Worm (Caenorhabditis elegans): ENCODE measurements around the gene T16G1.6.

DNA sequence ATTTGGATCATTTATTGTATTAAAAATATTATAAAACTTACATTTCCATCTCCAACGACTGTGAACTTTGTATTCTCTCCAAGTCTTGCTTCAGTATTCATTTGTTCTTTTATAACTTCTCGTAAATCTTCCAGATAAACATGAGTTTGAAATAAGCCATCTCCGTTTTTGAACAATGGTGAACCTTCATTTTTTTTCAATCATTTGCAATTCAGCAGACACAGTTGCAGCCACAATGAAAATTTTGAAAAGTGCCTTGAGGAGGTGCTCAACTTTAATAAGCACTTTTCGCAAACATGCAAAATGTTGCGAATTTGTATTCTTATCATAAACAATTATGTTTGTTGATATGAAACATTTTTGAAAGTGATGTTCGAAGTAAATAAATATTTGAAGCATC lies 7.3 kb upstream of the T16G1.6 start, which contains the start of gene T16G1.3:
- TF ChIP-seq madf-9 (GFP tag; conservative IDR thresholded peaks at IDR 0.05): no peak
- TF ChIP-seq lsy-2 (tag; optimal IDR thresholded peaks at IDR 0.05): no peak
- TF ChIP-seq lin-39 (tag; optimal IDR thresholded peaks at IDR 0.05): no peak
- TF ChIP-seq pqm-1 (tag; optimal IDR thresholded peaks at IDR 0.05): no peak
- no peak for TF ChIP-seq nhr-77 (tag; optimal IDR thresholded peaks at IDR 0.05)
- no peak for TF ChIP-seq fos-1 (tag; optimal IDR thresholded peaks at IDR 0.05)
- TF ChIP-seq snpc-4 (tag; optimal IDR thresholded peaks at IDR 0.05): no peak
- no peak for TF ChIP-seq nhr-76 (tag; optimal IDR thresholded peaks at IDR 0.05)
- no peak for TF ChIP-seq nhr-11 (tag; optimal IDR thresholded peaks at IDR 0.05)
- no peak for TF ChIP-seq arid-1 (GFP tag; conservative IDR thresholded peaks at IDR 0.05)

Measured in whole organism, L4 larva.